Fruit fly (Drosophila melanogaster): ENCODE data around the gene CG14374.

Gene CG14374

dm6 chr3R:13401722-13402296 lies 4.9 kb upstream of the CG14374 start, which contains the start of gene GILT1 (continued):
- no peak for TF ChIP-seq schlank (tag; optimal IDR thresholded peaks at IDR 0.05)
- TF ChIP-seq CG12219 (GFP tag; optimal IDR thresholded peaks at IDR 0.05) = no peak
- TF ChIP-seq hbn (GFP tag; IDR thresholded peaks at IDR 0.05; ENCODE audit: partially characterized antibody) = no peak
- no peak for TF ChIP-seq Camta (GFP tag; optimal IDR thresholded peaks at IDR 0.05)
- no peak for TF ChIP-seq CG10565 (GFP tag; optimal IDR thresholded peaks at IDR 0.05)
- TF ChIP-seq Dek (tag; optimal IDR thresholded peaks at IDR 0.05) = no peak
- no peak for TF ChIP-seq odd (GFP tag; optimal IDR thresholded peaks at IDR 0.05)
- TF ChIP-seq Aef1 (GFP tag; IDR thresholded peaks at IDR 0.05) = no peak
- no peak for TF ChIP-seq sug (tag; optimal IDR thresholded peaks at IDR 0.05)
- no peak for TF ChIP-seq Neu2 (GFP tag; optimal IDR thresholded peaks at IDR 0.05; ENCODE audit: borderline replicate concordance)
- no peak for TF ChIP-seq Ssrp (tag; optimal IDR thresholded peaks at IDR 0.05)
- TF ChIP-seq CG5180 (GFP tag; optimal IDR thresholded peaks at IDR 0.05) = no peak
- TF ChIP-seq CG12659 (GFP tag; optimal IDR thresholded peaks at IDR 0.05) = peak; percentile 18
- TF ChIP-seq NK7.1 (GFP tag; optimal IDR thresholded peaks at IDR 0.05) = no peak
- no peak for TF ChIP-seq CG11723 (GFP tag; optimal IDR thresholded peaks at IDR 0.05)
- no peak for TF ChIP-seq lov (optimal IDR thresholded peaks at IDR 0.05)
- TF ChIP-seq lov (GFP tag; IDR thresholded peaks at IDR 0.05) = 0 out of 3 replicates have a peak, but pooled peaks have one; percentile 35
- no peak for TF ChIP-seq CG2120 (GFP tag; optimal IDR thresholded peaks at IDR 0.05)
- no peak for TF ChIP-seq CG9215 (GFP tag; IDR thresholded peaks at IDR 0.05)
- peak in 1 of 3 experiments; percentile 50 for TF ChIP-seq Stat92E (GFP tag; optimal IDR thresholded peaks at IDR 0.05)
- no peak for TF ChIP-seq Hmx (GFP tag; optimal IDR thresholded peaks at IDR 0.05)
- no peak for TF ChIP-seq Ravus (GFP tag; IDR thresholded peaks at IDR 0.05)
- no peak for TF ChIP-seq fd96Cb (tag; optimal IDR thresholded peaks at IDR 0.05)
- TF ChIP-seq CG12071 (GFP tag; optimal IDR thresholded peaks at IDR 0.05) = no peak
- no peak for TF ChIP-seq tll (GFP tag; optimal IDR thresholded peaks at IDR 0.05)
- 0 out of 2 replicates have a peak, but pooled peaks have one; percentile 9 for TF ChIP-seq Xrp1 (GFP tag; IDR thresholded peaks at IDR 0.05)
- TF ChIP-seq C15 (GFP tag; IDR thresholded peaks at IDR 0.05) = no peak
- no peak for TF ChIP-seq ind (GFP tag; optimal IDR thresholded peaks at IDR 0.05)
- peak; percentile 49 for TF ChIP-seq gfzf (GFP tag; optimal IDR thresholded peaks at IDR 0.05)
- no peak for TF ChIP-seq tap (tag; optimal IDR thresholded peaks at IDR 0.05)
- no peak for TF ChIP-seq Hsf (GFP tag; optimal IDR thresholded peaks at IDR 0.05)
- TF ChIP-seq tup (GFP tag; optimal IDR thresholded peaks at IDR 0.05) = no peak
- TF ChIP-seq Med (GFP tag) = peak; percentile 59
- TF ChIP-seq CG18011 (GFP tag; optimal IDR thresholded peaks at IDR 0.05) = peak; percentile 96
- TF ChIP-seq CG2712 (tag; optimal IDR thresholded peaks at IDR 0.05) = no peak
- no peak for TF ChIP-seq CG8478 (optimal IDR thresholded peaks at IDR 0.05)

dm6 chr3R:13400902-13401721 lies 4.2 kb upstream of the CG14374 start:
- TF ChIP-seq CG9817 (tag; optimal IDR thresholded peaks at IDR 0.05) (peak; percentile 79), grn (GFP tag; optimal IDR thresholded peaks at IDR 0.05) (peak; percentile 57), CG6813 (GFP tag; optimal IDR thresholded peaks at IDR 0.05) (peak; percentile 73), btn (GFP tag; optimal IDR thresholded peaks at IDR 0.05) (peak; percentile 70), MESR4 (GFP tag; optimal IDR thresholded peaks at IDR 0.05) (peak; percentile 6), jigr1 (GFP tag; IDR thresholded peaks at IDR 0.05) (peak; percentile 68; the same call in 2 of the 3 replicates), BtbVII (GFP tag; optimal IDR thresholded peaks at IDR 0.05) (peak; percentile 75), HLHmδ (GFP tag; optimal IDR thresholded peaks at IDR 0.05) (no peak), wdn (GFP tag; IDR thresholded peaks at IDR 0.05) (peak; percentile 53; the same call in 1 of the 2 replicates), CG9727 (GFP tag; optimal IDR thresholded peaks at IDR 0.05) (peak; percentile 91), Dip3 (GFP tag; optimal IDR thresholded peaks at IDR 0.05) (peak; percentile 84), mld (GFP tag; IDR thresholded peaks at IDR 0.05; ENCODE audit: partially characterized antibody) (no peak), insv (GFP tag; optimal IDR thresholded peaks at IDR 0.05) (peak; percentile 6 to 47), CG3995 (GFP tag; optimal IDR thresholded peaks at IDR 0.05) (peak; percentile 28)

Data from whole organism, embryonic.